Fruit fly (Drosophila melanogaster) Kc167 (cell line): ENCODE measurements around the gene ppk27.

Experiments
- Myc ChIP-seq: fragments of >200 bp; optimal IDR thresholded peaks from 2 replicates; lab custom pipeline; 2017; ENCODE audit warnings: missing external identifiers
- ttk ChIP-seq: sonication (Bioruptor generic); optimal IDR thresholded peaks from 2 replicates; lab custom pipeline; 2017; ENCODE audit warnings: missing external identifiers

DNA sequence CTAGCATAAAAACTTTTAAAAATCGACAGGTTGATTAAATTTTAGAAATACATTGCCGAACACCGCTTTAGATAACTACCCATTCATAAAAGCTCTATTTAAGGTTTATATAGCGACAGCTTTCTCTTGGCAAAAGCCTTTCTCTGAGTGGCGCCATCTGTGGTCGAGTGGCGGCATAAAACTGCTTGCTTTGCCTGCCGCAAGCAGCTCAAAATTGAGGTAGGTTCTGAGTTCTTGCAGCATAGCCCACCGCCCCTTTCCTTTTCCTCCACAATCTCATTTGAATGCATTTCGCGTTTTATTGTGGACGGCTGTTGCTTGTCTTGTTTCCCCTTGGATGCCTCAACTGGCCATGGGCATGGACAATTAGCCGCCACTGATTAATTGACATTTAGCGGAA, 12.8 kb upstream of the ppk27 start:
- TF ChIP-seq Myc (lab: Kevin White, UChicago): no peak
- TF ChIP-seq ttk: no peak
